Worm (Caenorhabditis elegans): Measurements from ENCODE around the gene F33A8.7.

F33A8.7 gene

ce11 chrII:11042878-11043331 is 17.4 kb upstream of the F33A8.7 start (continued):
- TF ChIP-seq fkh-8 (tag; optimal IDR thresholded peaks at IDR 0.05) (peak; percentile 86), nhr-47 (tag; optimal IDR thresholded peaks at IDR 0.05) (peak; percentile 68), jun-1 (tag; optimal IDR thresholded peaks at IDR 0.05) (peak; percentile 76), dsc-1 (tag; optimal IDR thresholded peaks at IDR 0.05) (peak; percentile 56), ets-5 (GFP tag; IDR thresholded peaks at IDR 0.05) (no peak), ceh-8 (GFP tag; optimal IDR thresholded peaks at IDR 0.05) (peak; percentile 65), lin-35 (GFP tag; optimal IDR thresholded peaks at IDR 0.05) (peak; percentile 62 to 66), sup-37 (GFP tag; optimal IDR thresholded peaks at IDR 0.05) (no peak), aly-2 (tag; optimal IDR thresholded peaks at IDR 0.05) (no peak), aha-1 (tag; optimal IDR thresholded peaks at IDR 0.05) (no peak), zag-1 (tag; optimal IDR thresholded peaks at IDR 0.05) (no peak), tlp-1 (tag; optimal IDR thresholded peaks at IDR 0.05) (no peak), unc-98 (GFP tag; IDR thresholded peaks at IDR 0.05) (no peak), mep-1 (tag; optimal IDR thresholded peaks at IDR 0.05) (peak; percentile 61), unc-62 (GFP tag; optimal IDR thresholded peaks at IDR 0.05) (no peak), irx-1 (tag; optimal IDR thresholded peaks at IDR 0.05) (peak; percentile 25), efl-3 (GFP tag; optimal IDR thresholded peaks at IDR 0.05) (no peak), efl-1 (optimal IDR thresholded peaks at IDR 0.05) (peak; percentile 57 to 60), efl-1 (GFP tag; optimal IDR thresholded peaks at IDR 0.05 in 1 of 2) (peak; percentile 35 to 94), C34B4.2 (tag; optimal IDR thresholded peaks at IDR 0.05) (no peak), pqm-1 (tag; optimal IDR thresholded peaks at IDR 0.05) (no peak), nhr-11 (tag; optimal IDR thresholded peaks at IDR 0.05) (no peak), nhr-85 (tag) (peak; percentile 52), fkh-10 (GFP tag; optimal IDR thresholded peaks at IDR 0.05) (peak; percentile 60), alr-1 (tag; optimal IDR thresholded peaks at IDR 0.05; ENCODE audit: borderline replicate concordance) (no peak), vab-15 (tag; optimal IDR thresholded peaks at IDR 0.05) (no peak), C16A3.4 (tag; optimal IDR thresholded peaks at IDR 0.05) (peak; percentile 51), blmp-1 (tag; optimal IDR thresholded peaks at IDR 0.05) (no peak), pax-3 (tag; optimal IDR thresholded peaks at IDR 0.05) (peak; percentile 1), nhr-77 (tag; optimal IDR thresholded peaks at IDR 0.05) (peak; percentile 52), elt-2 (tag; optimal IDR thresholded peaks at IDR 0.05) (peak; percentile 26), isw-1 (GFP tag; IDR thresholded peaks at IDR 0.05) (peak; percentile 30; the same call in 1 of the 2 replicates), nhr-20 (tag; optimal IDR thresholded peaks at IDR 0.05) (peak; percentile 68), grh-1 (GFP tag; IDR thresholded peaks at IDR 0.05) (no peak), lin-14 (GFP tag; optimal IDR thresholded peaks at IDR 0.05) (peak; percentile 95), pag-3 (tag; optimal IDR thresholded peaks at IDR 0.05; ENCODE audit: borderline replicate concordance, insufficient read depth) (peak; percentile 12), unc-86 (tag; optimal IDR thresholded peaks at IDR 0.05) (peak; percentile 75), ceh-88 (GFP tag; IDR thresholded peaks at IDR 0.05) (no peak)

DNA sequence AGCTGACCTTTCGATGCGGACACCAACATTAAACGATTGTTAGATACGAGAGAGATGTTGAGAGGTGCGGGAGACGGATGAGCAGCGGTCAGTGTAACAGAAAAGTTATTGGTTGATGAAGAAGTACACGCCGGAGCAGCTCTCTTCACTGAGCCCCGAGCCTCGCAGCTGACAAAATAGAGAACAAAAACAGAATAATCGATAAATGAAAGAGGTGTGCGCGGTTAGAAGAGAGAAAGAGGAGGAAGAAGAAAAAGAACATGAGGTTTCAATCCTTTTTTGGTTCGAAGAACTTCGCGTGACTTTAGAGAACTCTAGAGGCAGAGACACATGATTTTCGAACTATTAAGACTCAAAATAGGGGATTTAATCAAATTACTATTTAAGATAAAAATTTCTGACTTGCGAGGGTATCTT is 16.4 kb upstream of the F33A8.7 start:
- TF ChIP-seq dsc-1 (tag; optimal IDR thresholded peaks at IDR 0.05) (peak; percentile 83), lin-13 (GFP tag; optimal IDR thresholded peaks at IDR 0.05) (no peak), alr-1 (tag; optimal IDR thresholded peaks at IDR 0.05; ENCODE audit: borderline replicate concordance) (no peak), ztf-11 (tag; optimal IDR thresholded peaks at IDR 0.05) (no peak), elt-2 (tag; optimal IDR thresholded peaks at IDR 0.05) (no peak), lin-14 (GFP tag; optimal IDR thresholded peaks at IDR 0.05) (peak; percentile 80), rnt-1 (tag; optimal IDR thresholded peaks at IDR 0.05) (peak; percentile 32), irx-1 (tag; optimal IDR thresholded peaks at IDR 0.05) (no peak), ceh-8 (GFP tag; optimal IDR thresholded peaks at IDR 0.05) (peak; percentile 18), nhr-12 (tag; optimal IDR thresholded peaks at IDR 0.05) (no peak), snu-23 (GFP tag; optimal IDR thresholded peaks at IDR 0.05) (peak; percentile 54), fos-1 (tag; optimal IDR thresholded peaks at IDR 0.05) (no peak), zip-4 (GFP tag; optimal IDR thresholded peaks at IDR 0.05) (no peak), hlh-17 (GFP tag; optimal IDR thresholded peaks at IDR 0.05; ENCODE audit: borderline replicate concordance) (no peak), hpl-2 (GFP tag; optimal IDR thresholded peaks at IDR 0.05) (no peak), ets-5 (GFP tag; IDR thresholded peaks at IDR 0.05) (no peak), tbx-2 (tag; optimal IDR thresholded peaks at IDR 0.05) (no peak), nhr-90 (tag; optimal IDR thresholded peaks at IDR 0.05; ENCODE audit: poor library complexity) (no peak), ceh-90 (tag; optimal IDR thresholded peaks at IDR 0.05) (no peak), fkh-10 (GFP tag; optimal IDR thresholded peaks at IDR 0.05) (no peak), unc-130 (tag; optimal IDR thresholded peaks at IDR 0.05) (peak; percentile 12), aha-1 (tag; optimal IDR thresholded peaks at IDR 0.05) (no peak), ceh-63 (GFP tag; optimal IDR thresholded peaks at IDR 0.05) (no peak), vab-15 (tag; optimal IDR thresholded peaks at IDR 0.05) (no peak), F16B12.6 (tag; optimal IDR thresholded peaks at IDR 0.05) (no peak)
